Fruit fly (Drosophila melanogaster): ENCODE results near the gene Myo61F.

Gene Myo61F

DNA sequence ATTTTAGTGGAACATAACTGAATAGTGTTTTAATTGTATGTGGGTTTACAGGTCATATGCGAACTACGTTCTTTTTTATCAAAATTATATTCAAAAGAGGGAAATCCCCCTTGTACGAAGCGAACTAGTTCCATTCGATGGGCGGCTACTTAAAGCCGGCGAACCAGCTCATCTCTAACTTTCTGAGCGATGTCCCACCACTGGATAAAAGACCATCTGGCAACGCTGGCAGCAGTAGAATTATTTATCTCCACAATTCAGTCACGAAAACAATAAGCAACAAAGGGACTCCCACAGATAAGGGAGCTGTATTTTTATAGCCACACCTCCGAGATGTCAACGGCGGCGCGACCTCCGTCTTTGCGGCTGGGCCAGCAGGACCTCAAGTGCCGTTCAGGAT lies 22.6 kb upstream of the Myo61F start, which contains the start of gene Rabex-5 (continued):
- TF ChIP-seq ems (GFP tag; optimal IDR thresholded peaks at IDR 0.05) (peak; percentile 14), cg (GFP tag; optimal IDR thresholded peaks at IDR 0.05) (no peak), cas (GFP tag; IDR thresholded peaks at IDR 0.05) (no peak), zfh2 (GFP tag; optimal IDR thresholded peaks at IDR 0.05) (peak; percentile 50), odd (GFP tag; optimal IDR thresholded peaks at IDR 0.05) (no peak), ara (GFP tag; IDR thresholded peaks at IDR 0.05) (no peak), CG12659 (GFP tag; optimal IDR thresholded peaks at IDR 0.05) (peak; percentile 65), Adf1 (GFP tag; IDR thresholded peaks at IDR 0.05) (no peak), crc (GFP tag; optimal IDR thresholded peaks at IDR 0.05) (no peak), Usf (GFP tag; optimal IDR thresholded peaks at IDR 0.05) (no peak), Dip3 (GFP tag; optimal IDR thresholded peaks at IDR 0.05) (no peak), CG2875 (GFP tag; optimal IDR thresholded peaks at IDR 0.05) (no peak), CG11093 (GFP tag; IDR thresholded peaks at IDR 0.05) (no peak), CG18619 (GFP tag; optimal IDR thresholded peaks at IDR 0.05) (no peak), Med (GFP tag) (peak; percentile 85), CG14860 (GFP tag; IDR thresholded peaks at IDR 0.05; ENCODE audit: partially characterized antibody) (peak; percentile 53; the same call in 2 of the 3 replicates), chinmo (GFP tag; IDR thresholded peaks at IDR 0.05; ENCODE audit: partially characterized antibody) (0 out of 4 replicates have a peak, but pooled peaks have one; percentile 15), gfzf (GFP tag; optimal IDR thresholded peaks at IDR 0.05) (peak; percentile 23), zfh1 (GFP tag; IDR thresholded peaks at IDR 0.05) (peak; percentile 55; the same call in 1 of the 3 replicates), CG16779 (GFP tag; IDR thresholded peaks at IDR 0.05) (no peak), ERR (GFP tag; optimal IDR thresholded peaks at IDR 0.05) (no peak), cwo (GFP tag; optimal IDR thresholded peaks at IDR 0.05) (no peak), ab (GFP tag; optimal IDR thresholded peaks at IDR 0.05) (no peak), tll (GFP tag; optimal IDR thresholded peaks at IDR 0.05) (no peak), Rfx (GFP tag; IDR thresholded peaks at IDR 0.05) (peak; percentile 63), CG31224 (GFP tag; IDR thresholded peaks at IDR 0.05) (no peak), ase (GFP tag; IDR thresholded peaks at IDR 0.05) (no peak), dan (GFP tag; IDR thresholded peaks at IDR 0.05) (no peak), wdn (GFP tag; IDR thresholded peaks at IDR 0.05) (no peak), CG6854 (GFP tag; optimal IDR thresholded peaks at IDR 0.05) (no peak), Fer2 (tag; optimal IDR thresholded peaks at IDR 0.05) (no peak), Spps (tag; optimal IDR thresholded peaks at IDR 0.05) (no peak), CG33557 (GFP tag; optimal IDR thresholded peaks at IDR 0.05) (no peak), bcd (GFP tag; optimal IDR thresholded peaks at IDR 0.05) (peak; percentile 1), zf30C (GFP tag; optimal IDR thresholded peaks at IDR 0.05) (no peak), CG12769 (tag; optimal IDR thresholded peaks at IDR 0.05) (no peak), bsh (GFP tag; optimal IDR thresholded peaks at IDR 0.05) (no peak), bowl (GFP tag; IDR thresholded peaks at IDR 0.05) (no peak), Nf-YA (GFP tag; IDR thresholded peaks at IDR 0.05) (no peak), tin (GFP tag; optimal IDR thresholded peaks at IDR 0.05) (peak; percentile 48), CG12071 (GFP tag; optimal IDR thresholded peaks at IDR 0.05) (no peak), org-1 (GFP tag; optimal IDR thresholded peaks at IDR 0.05) (no peak), CG17385 (GFP tag; optimal IDR thresholded peaks at IDR 0.05) (no peak), ftz-f1 (GFP tag; optimal IDR thresholded peaks at IDR 0.05) (peak; percentile 0), Hr78 (GFP tag; optimal IDR thresholded peaks at IDR 0.05) (no peak), Hr51 (GFP tag; optimal IDR thresholded peaks at IDR 0.05) (peak in 1 of 2 experiments; percentile 23), CG14710 (tag; optimal IDR thresholded peaks at IDR 0.05) (peak; percentile 49), CG7839 (tag; optimal IDR thresholded peaks at IDR 0.05) (no peak), CG8359 (GFP tag; optimal IDR thresholded peaks at IDR 0.05; ENCODE audit: borderline replicate concordance) (no peak), CG1529 (GFP tag; optimal IDR thresholded peaks at IDR 0.05) (no peak)

Data from whole organism, embryonic.